Worm (Caenorhabditis elegans): ENCODE data around the gene C18B2.5.

Gene C18B2.5

ce11 chrX:3634782-3635181, 23.9 kb upstream of the C18B2.5 start:
- peak; percentile 5 for TF ChIP-seq fkh-10 (GFP tag; optimal IDR thresholded peaks at IDR 0.05)
- TF ChIP-seq unc-39 (tag; optimal IDR thresholded peaks at IDR 0.05), result no peak

- TF ChIP-seq fkh-10 (GFP tag; optimal IDR thresholded peaks at IDR 0.05), result no peak
- no peak for TF ChIP-seq fos-1 (tag; optimal IDR thresholded peaks at IDR 0.05)
- TF ChIP-seq nhr-237 (tag; optimal IDR thresholded peaks at IDR 0.05), result no peak
- no peak for TF ChIP-seq nhr-25 (tag; optimal IDR thresholded peaks at IDR 0.05)
- TF ChIP-seq nhr-67 (tag; optimal IDR thresholded peaks at IDR 0.05), result no peak
- no peak for TF ChIP-seq elt-1 (tag; optimal IDR thresholded peaks at IDR 0.05)
- no peak for TF ChIP-seq pha-4 (tag; optimal IDR thresholded peaks at IDR 0.05)
- no peak for TF ChIP-seq hmg-11 (tag; optimal IDR thresholded peaks at IDR 0.05)
Observed at ce11 chrX:3633654-3634053, 22.8 kb upstream of the C18B2.5 start, which contains the start of gene gst-11. TSS of gene gst-11 (minus strand) at chrX:3633754.

ce11 chrX:3631550-3631949, 20.7 kb upstream of the C18B2.5 start:
- no peak for TF ChIP-seq mdl-1 (tag; optimal IDR thresholded peaks at IDR 0.05)
- TF ChIP-seq nhr-77 (tag; optimal IDR thresholded peaks at IDR 0.05), result no peak
- TF ChIP-seq jun-1 (tag; optimal IDR thresholded peaks at IDR 0.05), result no peak
- no peak for TF ChIP-seq ceh-9 (tag; optimal IDR thresholded peaks at IDR 0.05)
- no peak for TF ChIP-seq ceh-82 (tag; optimal IDR thresholded peaks at IDR 0.05)
- TF ChIP-seq nhr-28 (tag; optimal IDR thresholded peaks at IDR 0.05), result no peak
- no peak for TF ChIP-seq nhr-76 (tag; optimal IDR thresholded peaks at IDR 0.05)
- no peak for TF ChIP-seq unc-39 (tag; optimal IDR thresholded peaks at IDR 0.05)
- no peak for TF ChIP-seq sea-2 (GFP tag; optimal IDR thresholded peaks at IDR 0.05)
- no peak for TF ChIP-seq ceh-28 (tag; optimal IDR thresholded peaks at IDR 0.05)
- no peak for TF ChIP-seq tbx-2 (tag; optimal IDR thresholded peaks at IDR 0.05)
- no peak for TF ChIP-seq fkh-10 (GFP tag; optimal IDR thresholded peaks at IDR 0.05)
- TF ChIP-seq aly-2 (tag; optimal IDR thresholded peaks at IDR 0.05), result no peak
- TF ChIP-seq eor-1 (tag; optimal IDR thresholded peaks at IDR 0.05), result no peak
- no peak for TF ChIP-seq nhr-12 (tag; optimal IDR thresholded peaks at IDR 0.05)
- TF ChIP-seq elt-1 (tag; optimal IDR thresholded peaks at IDR 0.05), result no peak
- TF ChIP-seq hmg-11 (tag; optimal IDR thresholded peaks at IDR 0.05), result no peak
- no peak for TF ChIP-seq elt-2 (tag; optimal IDR thresholded peaks at IDR 0.05)
- TF ChIP-seq zag-1 (tag; optimal IDR thresholded peaks at IDR 0.05), result no peak

ce11 chrX:3630090-3630489, 19.2 kb upstream of the C18B2.5 start:
- TF ChIP-seq nhr-28 (tag; optimal IDR thresholded peaks at IDR 0.05) (no peak), R02D3.7 (tag; optimal IDR thresholded peaks at IDR 0.05) (no peak), lsy-12 (tag; optimal IDR thresholded peaks at IDR 0.05) (no peak), lin-39 (tag; optimal IDR thresholded peaks at IDR 0.05) (no peak), ZK546.5 (tag; optimal IDR thresholded peaks at IDR 0.05) (no peak)

- TF ChIP-seq ztf-11 (tag; optimal IDR thresholded peaks at IDR 0.05) (no peak), unc-62 (GFP tag; optimal IDR thresholded peaks at IDR 0.05) (no peak), skn-1 (tag; optimal IDR thresholded peaks at IDR 0.05) (no peak), nhr-76 (tag; optimal IDR thresholded peaks at IDR 0.05) (no peak), hmg-11 (tag; optimal IDR thresholded peaks at IDR 0.05) (no peak), fos-1 (tag; optimal IDR thresholded peaks at IDR 0.05) (no peak), ceh-16 (tag; optimal IDR thresholded peaks at IDR 0.05) (no peak), ceh-28 (tag; optimal IDR thresholded peaks at IDR 0.05) (no peak), nhr-77 (tag; optimal IDR thresholded peaks at IDR 0.05) (no peak), nhr-12 (tag; optimal IDR thresholded peaks at IDR 0.05) (no peak), egl-5 (tag; optimal IDR thresholded peaks at IDR 0.05) (no peak), ceh-9 (tag; optimal IDR thresholded peaks at IDR 0.05) (no peak), ama-1 (optimal IDR thresholded peaks at IDR 0.05) (no peak)
Observed at ce11 chrX:3628016-3628415, 17.1 kb upstream of the C18B2.5 start, which contains the start of gene vep-2. TSS of gene vep-2 (plus strand) at chrX:3628316.

- TF ChIP-seq nfya-1 (tag; optimal IDR thresholded peaks at IDR 0.05; ENCODE audit: insufficient read depth), result no peak
- no peak for TF ChIP-seq ZK546.5 (tag; optimal IDR thresholded peaks at IDR 0.05)
- no peak for TF ChIP-seq nhr-28 (tag; optimal IDR thresholded peaks at IDR 0.05)
- TF ChIP-seq eor-1 (tag; optimal IDR thresholded peaks at IDR 0.05), result no peak
- TF ChIP-seq ceh-82 (tag; optimal IDR thresholded peaks at IDR 0.05), result no peak
- TF ChIP-seq nhr-237 (tag; optimal IDR thresholded peaks at IDR 0.05), result no peak
- no peak for TF ChIP-seq jun-1 (tag; optimal IDR thresholded peaks at IDR 0.05)
- no peak for TF ChIP-seq nhr-43 (tag; optimal IDR thresholded peaks at IDR 0.05; ENCODE audit: poor library complexity, severe bottlenecking)
- no peak for TF ChIP-seq fkh-10 (GFP tag; optimal IDR thresholded peaks at IDR 0.05)
- TF ChIP-seq skn-1 (tag; optimal IDR thresholded peaks at IDR 0.05), result no peak
- no peak for TF ChIP-seq nhr-67 (tag; optimal IDR thresholded peaks at IDR 0.05)
- no peak for TF ChIP-seq elt-2 (tag; optimal IDR thresholded peaks at IDR 0.05)
- no peak for TF ChIP-seq zag-1 (tag; optimal IDR thresholded peaks at IDR 0.05)
- no peak for TF ChIP-seq unc-62 (GFP tag; optimal IDR thresholded peaks at IDR 0.05)
- no peak for TF ChIP-seq nhr-76 (tag; optimal IDR thresholded peaks at IDR 0.05)
- no peak for TF ChIP-seq ceh-28 (tag; optimal IDR thresholded peaks at IDR 0.05)
- TF ChIP-seq ztf-4 (tag; optimal IDR thresholded peaks at IDR 0.05), result no peak
- no peak for TF ChIP-seq fkh-2 (tag; optimal IDR thresholded peaks at IDR 0.05)
- no peak for TF ChIP-seq ceh-16 (tag; optimal IDR thresholded peaks at IDR 0.05)
Observed at ce11 chrX:3625599-3625998, 14.7 kb upstream of the C18B2.5 start.
